Worm (Caenorhabditis elegans) whole organism, mixed stage, embryonic: Measurements from ENCODE around the gene ZK792.7.

Source experiments
- elt-3 ChIP-seq: fragments of 150-350 bp; optimal IDR thresholded peaks from 2 replicates; lab custom pipeline; 2014; ENCODE audit warnings: missing biosample characterization, missing genetic modification characterization
- hlh-1 ChIP-seq: fragments of 150-350 bp; optimal IDR thresholded peaks from 2 replicates; lab custom pipeline; 2014; ENCODE audit warnings: missing biosample characterization, missing genetic modification reagents, missing genetic modification characterization
- lin-13 ChIP-seq: fragments of 150-350 bp; optimal IDR thresholded peaks from 2 replicates; lab custom pipeline; 2014; ENCODE audit warnings: missing biosample characterization, missing genetic modification characterization
- lsy-2 ChIP-seq: fragments of 150-350 bp; optimal IDR thresholded peaks from 2 replicates; lab custom pipeline; 2014; ENCODE audit warnings: missing biosample characterization, missing genetic modification characterization
- nhr-12 ChIP-seq: fragments of 150-350 bp; optimal IDR thresholded peaks from 2 replicates; lab custom pipeline; 2014; ENCODE audit warnings: missing biosample characterization, missing genetic modification characterization
- nhr-237 ChIP-seq: fragments of 150-350 bp; optimal IDR thresholded peaks from 2 replicates; lab custom pipeline; 2014; ENCODE audit warnings: missing biosample characterization, missing genetic modification characterization
- nhr-28 ChIP-seq: fragments of 150-350 bp; optimal IDR thresholded peaks from 2 replicates; lab custom pipeline; 2014; ENCODE audit warnings: missing biosample characterization, missing genetic modification characterization
- nhr-76 ChIP-seq: sonication (generic microtip); optimal IDR thresholded peaks from 2 replicates; lab custom pipeline; 2017; ENCODE audit warnings: missing biosample characterization, missing genetic modification characterization
- pha-4 ChIP-seq: fragments of 150-350 bp; optimal IDR thresholded peaks from 2 replicates; lab custom pipeline; 2018; ENCODE audit warnings: missing biosample characterization, missing genetic modification reagents, missing genetic modification characterization
- snpc-4 ChIP-seq: fragments of 150-350 bp; optimal IDR thresholded peaks from 2 replicates; lab custom pipeline; 2014; ENCODE audit warnings: missing biosample characterization, missing genetic modification characterization
- tbx-8 ChIP-seq: fragments of 200-800 bp; sonication (Bioruptor generic); optimal IDR thresholded peaks from 2 replicates; lab custom pipeline; 2018; ENCODE audit warnings: mild to moderate bottlenecking, missing genetic modification characterization, moderate library complexity, missing compliant biosample characterization
- unc-120 ChIP-seq: sonication (generic microtip); optimal IDR thresholded peaks from 2 replicates; lab custom pipeline; 2017; ENCODE audit warnings: missing genetic modification characterization, missing compliant biosample characterization; ENCODE audit not compliant: poor library complexity, severe bottlenecking
- unc-39 ChIP-seq: fragments of 150-350 bp; optimal IDR thresholded peaks from 2 replicates; lab custom pipeline; 2014; ENCODE audit warnings: missing biosample characterization, missing genetic modification characterization
- unc-62 ChIP-seq: fragments of 150-350 bp; optimal IDR thresholded peaks from 2 replicates; lab custom pipeline; 2014; ENCODE audit warnings: missing biosample characterization, missing genetic modification reagents, missing genetic modification characterization

DNA sequence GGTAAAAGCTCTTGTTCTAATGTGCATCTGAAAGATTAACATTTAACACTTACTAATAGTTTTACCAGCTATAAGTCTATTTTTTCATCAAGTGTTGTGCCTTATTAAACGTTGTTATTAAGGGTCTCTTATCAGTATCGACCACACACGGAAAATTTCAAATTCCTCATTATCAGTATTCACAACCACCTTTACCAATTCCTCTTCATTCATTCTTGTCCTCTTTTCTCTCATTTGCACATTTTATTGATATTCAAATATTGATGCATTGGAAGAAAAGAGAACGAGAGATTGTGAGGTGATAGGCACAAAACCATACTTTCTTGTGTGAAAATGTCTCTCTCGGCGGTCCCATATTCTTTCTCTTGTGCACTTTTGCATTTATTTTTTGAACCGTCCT, 27.6 kb downstream of the ZK792.7 start:
- TF ChIP-seq lsy-2 (tag; lab: Kevin White, UChicago) = no peak
- no peak for TF ChIP-seq pha-4 (tag; lab: Kevin White, UChicago)
- TF ChIP-seq hlh-1 (tag; lab: Kevin White, UChicago) = no peak
- TF ChIP-seq nhr-76 (tag; lab: Kevin White, UChicago) = no peak
- no peak for TF ChIP-seq unc-39 (tag; lab: Kevin White, UChicago)
- no peak for TF ChIP-seq unc-120 (tag; lab: Kevin White, UChicago)
- no peak for TF ChIP-seq nhr-12
- no peak for TF ChIP-seq snpc-4 (tag; lab: Kevin White, UChicago)
- TF ChIP-seq lin-13 (tag; lab: Kevin White, UChicago) = no peak
- TF ChIP-seq tbx-8 (GFP tag; lab: Kevin White, UChicago) = no peak
- TF ChIP-seq nhr-28 (tag; lab: Kevin White, UChicago) = no peak
- no peak for TF ChIP-seq elt-3
- TF ChIP-seq nhr-237 (tag; lab: Kevin White, UChicago) = no peak
- no peak for TF ChIP-seq unc-62
